Comparison of ENCODE assay signal across 4 fruit fly cellular contexts in genomic region chr3L:18030301-18030827, dm6.
TF ChIP-seq lines count a peak whose summit lies in the region.

No protein-coding gene starts in this region.

- TF ChIP-seq CTCF in whole organism, embryonic (GFP tag; optimal IDR thresholded peaks at IDR 0.05; lab: Kevin White, UChicago): no peak

TF ChIP-seq in whole organism, adult, 20 proteins besides CTCF, POLR2A, EP300 and RAD21:
- TF ChIP-seq kay (GFP tag; lab: Kevin White, UChicago; ENCODE audit: borderline replicate concordance): peak; percentile 7
- no peak for TF ChIP-seq CG7045 (GFP tag; optimal IDR thresholded peaks at IDR 0.05; lab: Kevin White, UChicago)
- TF ChIP-seq Crg-1 (GFP tag; optimal IDR thresholded peaks at IDR 0.05; lab: Kevin White, UChicago): no peak
TF ChIP-seq in whole organism, adult: peak in this region for 1.

TF ChIP-seq in whole organism, embryonic, 481 proteins besides CTCF, POLR2A, EP300 and RAD21:
- TF ChIP-seq CG8290 (GFP tag; optimal IDR thresholded peaks at IDR 0.05; lab: Kevin White, UChicago): no peak
- peak in 1 of 2 experiments; percentile 50 for TF ChIP-seq CG8290 (tag; optimal IDR thresholded peaks at IDR 0.05; lab: Kevin White, UChicago)
- 0 out of 3 replicates have a peak, but pooled peaks have one; percentile 18 for TF ChIP-seq Optix (GFP tag; IDR thresholded peaks at IDR 0.05; lab: Robert Waterston, UW)
- peak; percentile 47 for TF ChIP-seq abd-A (tag; optimal IDR thresholded peaks at IDR 0.05; lab: Kevin White, UChicago)
- TF ChIP-seq da (GFP tag; optimal IDR thresholded peaks at IDR 0.05; lab: Kevin White, UChicago): no peak
- no peak for TF ChIP-seq ac (GFP tag; optimal IDR thresholded peaks at IDR 0.05; lab: Kevin White, UChicago)
- TF ChIP-seq chinmo (GFP tag; IDR thresholded peaks at IDR 0.05; lab: Robert Waterston, UW; ENCODE audit: partially characterized antibody): peak; percentile 66; the same call in 1 of the 4 replicates
- TF ChIP-seq Med (GFP tag; lab: Kevin White, UChicago): peak; percentile 72
- TF ChIP-seq sens (GFP tag; lab: Kevin White, UChicago): peak; percentile 5
- TF ChIP-seq mirr (GFP tag; optimal IDR thresholded peaks at IDR 0.05; lab: Kevin White, UChicago): peak; percentile 26
- TF ChIP-seq ken (GFP tag; IDR thresholded peaks at IDR 0.05; lab: Robert Waterston, UW): no peak
- TF ChIP-seq CG12769 (tag; optimal IDR thresholded peaks at IDR 0.05; lab: Kevin White, UChicago): peak; percentile 34
- peak; percentile 24 for TF ChIP-seq grau (tag; optimal IDR thresholded peaks at IDR 0.05; lab: Kevin White, UChicago)
- no peak for TF ChIP-seq CG9932 (GFP tag; IDR thresholded peaks at IDR 0.05; lab: Robert Waterston, UW)
- peak; percentile 27 for TF ChIP-seq lab (GFP tag; optimal IDR thresholded peaks at IDR 0.05; lab: Kevin White, UChicago)
- peak; percentile 22 for TF ChIP-seq scrt (GFP tag; optimal IDR thresholded peaks at IDR 0.05; lab: Kevin White, UChicago)
- TF ChIP-seq stc (GFP tag; IDR thresholded peaks at IDR 0.05; lab: Robert Waterston, UW): 0 out of 2 replicates have a peak, but pooled peaks have one; percentile 16
- peak; percentile 13 for TF ChIP-seq bab2 (GFP tag; optimal IDR thresholded peaks at IDR 0.05; lab: Kevin White, UChicago)
- no peak for TF ChIP-seq Camta (GFP tag; optimal IDR thresholded peaks at IDR 0.05; lab: Kevin White, UChicago)
- TF ChIP-seq Ets65A (GFP tag; lab: Kevin White, UChicago): peak; percentile 89
- peak in 1 of 2 experiments; percentile 58 for TF ChIP-seq eve (GFP tag; optimal IDR thresholded peaks at IDR 0.05; lab: Kevin White, UChicago)

TF ChIP-seq in whole organism, prepupa, 60 proteins besides CTCF, POLR2A, EP300 and RAD21:
- no peak for TF ChIP-seq cyc (GFP tag; optimal IDR thresholded peaks at IDR 0.05; lab: Kevin White, UChicago)
- TF ChIP-seq fkh (GFP tag; optimal IDR thresholded peaks at IDR 0.05; lab: Kevin White, UChicago): peak; percentile 47

TF ChIP-seq in whole organism, wandering third instar larva, 38 proteins besides CTCF, POLR2A, EP300 and RAD21:
- no peak for TF ChIP-seq pan (optimal IDR thresholded peaks at IDR 0.05; lab: Kevin White, UChicago)
- no peak for TF ChIP-seq Vsx2 (GFP tag; optimal IDR thresholded peaks at IDR 0.05; lab: Kevin White, UChicago; ENCODE audit: partially characterized antibody)
- no peak for TF ChIP-seq Mio (GFP tag; optimal IDR thresholded peaks at IDR 0.05; lab: Kevin White, UChicago)
- no peak for TF ChIP-seq dmrt93B (GFP tag; optimal IDR thresholded peaks at IDR 0.05; lab: Kevin White, UChicago)
- TF ChIP-seq rgr (GFP tag; optimal IDR thresholded peaks at IDR 0.05; lab: Kevin White, UChicago): peak; percentile 3
- TF ChIP-seq dl (GFP tag; optimal IDR thresholded peaks at IDR 0.05; lab: Kevin White, UChicago; ENCODE audit: insufficient read depth in 1 of 2, partially characterized antibody in 2 of 2): no peak
- TF ChIP-seq usp (GFP tag; optimal IDR thresholded peaks at IDR 0.05; lab: Kevin White, UChicago): no peak
